Worm (Caenorhabditis elegans) whole organism, L4/young adult: Measurements from ENCODE around the gene W02B3.4.

ENCODE experiments used
- W03F9.2 ChIP-seq: fragments of 150-350 bp; optimal IDR thresholded peaks from 2 replicates; lab custom pipeline; 2014; ENCODE audit warnings: missing biosample characterization, missing genetic modification characterization
- dao-5 ChIP-seq: sonication (generic microtip); optimal IDR thresholded peaks from 2 replicates; lab custom pipeline; 2016; ENCODE audit warnings: missing genotype, missing genetic modification characterization, moderate library complexity, missing compliant biosample characterization
- him-1 ChIP-seq: sonication (generic microtip); optimal IDR thresholded peaks from 2 replicates; lab custom pipeline; 2016; ENCODE audit warnings: missing genotype, missing genetic modification reagents, missing genetic modification characterization, missing compliant biosample characterization

ce11 chrIII:658357-658756 is 24.9 kb downstream of the W02B3.4 start, which contains the start of gene C09F5.1:
- TF ChIP-seq him-1 (tag; lab: Kevin White, UChicago), result no peak
- no peak for TF ChIP-seq dao-5 (tag; lab: Kevin White, UChicago)
- no peak for TF ChIP-seq W03F9.2
